Worm (Caenorhabditis elegans) whole organism, L1 larva: ENCODE data around the gene K02H11.4.

Source experiments
- alr-1 ChIP-seq: fragments of 200-800 bp; sonication (Bioruptor generic); optimal IDR thresholded peaks from 2 replicates; lab custom pipeline; 2018; ENCODE audit warnings: borderline replicate concordance, mild to moderate bottlenecking, missing genetic modification characterization, missing compliant biosample characterization
- ceh-63 ChIP-seq: fragments of 200-800 bp; sonication (Bioruptor generic); optimal IDR thresholded peaks from 2 replicates; lab custom pipeline; 2018; ENCODE audit warnings: mild to moderate bottlenecking, missing genetic modification characterization, missing compliant biosample characterization
- ceh-82 ChIP-seq, 3 experiments: fragments of 150-350 bp in 1 of 3; sonication (generic microtip) in 2 of 3; optimal IDR thresholded peaks; 2 replicates each; lab custom pipeline; 2014 to 2017; ENCODE audit warnings: missing biosample characterization in 3 of 3, missing genetic modification characterization in 3 of 3
- efl-1 ChIP-seq, 4 experiments: fragments of 150-350 bp; optimal IDR thresholded peaks in 3 of 4; peaks in 1 of 4; 1 replicate in 1 of 4; 2 replicates in 3 of 4; lab custom pipeline; 2014; ENCODE audit warnings: missing biosample characterization in 2 of 4, missing genetic modification characterization in 2 of 4, missing genetic modification reagents in 2 of 4
- egl-27 ChIP-seq, 2 experiments: fragments of 150-350 bp in 1 of 2; sonication (generic microtip); optimal IDR thresholded peaks; 3 replicates each; lab custom pipeline; 2017 to 2018; ENCODE audit warnings: missing biosample characterization in 2 of 2, missing genetic modification characterization in 2 of 2, missing genetic modification reagents in 2 of 2
- elt-2 ChIP-seq: sonication (generic microtip); optimal IDR thresholded peaks from 2 replicates; lab custom pipeline; 2016; ENCODE audit warnings: missing genetic modification characterization, mild to moderate bottlenecking, inconsistent platforms, missing compliant biosample characterization, missing genetic modification reagents
- elt-3 ChIP-seq, 6 experiments: fragments of 150-350 bp in 1 of 6; sonication (generic microtip); optimal IDR thresholded peaks; 2 replicates each; lab custom pipeline; 2017 to 2018; ENCODE audit warnings: missing biosample characterization in 6 of 6, missing genetic modification characterization in 6 of 6, inconsistent platforms in 1 of 6
- ets-5 ChIP-seq: fragments of 200-800 bp; sonication (Bioruptor generic); IDR thresholded peaks from 2 replicates; pipeline ENCODE4 v1.3.6; 2022; ENCODE audit warnings: missing genetic modification characterization, missing compliant biosample characterization
- fos-1 ChIP-seq: fragments of 150-350 bp; optimal IDR thresholded peaks from 2 replicates; lab custom pipeline; 2014; ENCODE audit warnings: missing biosample characterization, missing genetic modification characterization
- hlh-17 ChIP-seq: fragments of 200-800 bp; sonication (Bioruptor generic); optimal IDR thresholded peaks from 2 replicates; lab custom pipeline; 2018; ENCODE audit warnings: missing genetic modification characterization, mild to moderate bottlenecking, missing compliant biosample characterization, moderate library complexity, borderline replicate concordance
- hlh-4 ChIP-seq: sonication (generic microtip); optimal IDR thresholded peaks from 2 replicates; lab custom pipeline; 2016; ENCODE audit warnings: mild to moderate bottlenecking, missing genetic modification characterization, missing compliant biosample characterization
- irx-1 ChIP-seq: sonication (generic microtip); optimal IDR thresholded peaks from 2 replicates; lab custom pipeline; 2016; ENCODE audit warnings: missing genetic modification characterization, missing compliant biosample characterization
- jun-1 ChIP-seq: fragments of 150-350 bp; optimal IDR thresholded peaks from 2 replicates; lab custom pipeline; 2014; ENCODE audit warnings: missing biosample characterization, missing genetic modification reagents, missing genetic modification characterization
- lin-13 ChIP-seq: fragments of 150-350 bp; optimal IDR thresholded peaks from 2 replicates; lab custom pipeline; 2014; ENCODE audit warnings: missing biosample characterization, missing genetic modification reagents, missing genetic modification characterization
- lin-35 ChIP-seq, 2 experiments: fragments of 150-350 bp; optimal IDR thresholded peaks; 2 replicates each; lab custom pipeline; 2014; ENCODE audit warnings: missing biosample characterization in 2 of 2, missing genetic modification characterization in 2 of 2, missing genetic modification reagents in 2 of 2
- lin-39 ChIP-seq: fragments of 150-350 bp; optimal IDR thresholded peaks from 2 replicates; lab custom pipeline; 2014; ENCODE audit warnings: missing biosample characterization, missing genetic modification reagents, missing genetic modification characterization
- mab-9 ChIP-seq: fragments of 200-800 bp; sonication (Bioruptor generic); IDR thresholded peaks from 2 replicates; pipeline ENCODE4 v1.3.6; 2022; ENCODE audit warnings: missing genetic modification reagents, missing genetic modification characterization, missing compliant biosample characterization
- mdl-1 ChIP-seq, 2 experiments: fragments of 150-350 bp; optimal IDR thresholded peaks; 2 replicates each; lab custom pipeline; 2014 to 2017; ENCODE audit warnings: missing biosample characterization in 2 of 2, missing genetic modification characterization in 2 of 2, inconsistent platforms in 1 of 2
- mep-1 ChIP-seq: fragments of 150-350 bp; optimal IDR thresholded peaks from 2 replicates; lab custom pipeline; 2014; ENCODE audit warnings: missing biosample characterization, missing genetic modification characterization
- nhr-237 ChIP-seq: fragments of 150-350 bp; optimal IDR thresholded peaks from 2 replicates; lab custom pipeline; 2014; ENCODE audit warnings: missing biosample characterization, missing genetic modification characterization
- nhr-47 ChIP-seq: sonication (generic microtip); optimal IDR thresholded peaks from 2 replicates; lab custom pipeline; 2016; ENCODE audit warnings: mild to moderate bottlenecking, missing genetic modification characterization, moderate library complexity, missing compliant biosample characterization
- nhr-71 ChIP-seq: sonication (generic microtip); optimal IDR thresholded peaks from 2 replicates; lab custom pipeline; 2016; ENCODE audit warnings: mild to moderate bottlenecking, missing genetic modification characterization, moderate library complexity, missing compliant biosample characterization
- nhr-84 ChIP-seq: sonication (generic microtip); optimal IDR thresholded peaks from 2 replicates; lab custom pipeline; 2017; ENCODE audit warnings: missing biosample characterization, missing genetic modification characterization
- pag-3 ChIP-seq: sonication (generic microtip); optimal IDR thresholded peaks from 2 replicates; lab custom pipeline; 2017; ENCODE audit warnings: missing genetic modification characterization, mild to moderate bottlenecking, missing compliant biosample characterization, antibody characterized with exemption, borderline replicate concordance; ENCODE audit not compliant: insufficient read depth
- pax-3 ChIP-seq: fragments of 200-800 bp; sonication (Bioruptor generic); optimal IDR thresholded peaks from 2 replicates; lab custom pipeline; 2018; ENCODE audit warnings: mild to moderate bottlenecking, missing genetic modification characterization, moderate library complexity, missing compliant biosample characterization
- snu-23 ChIP-seq: sonication (generic microtip); optimal IDR thresholded peaks from 2 replicates; lab custom pipeline; 2016; ENCODE audit warnings: missing genetic modification characterization, missing compliant biosample characterization
- sptf-1 ChIP-seq: fragments of 150-350 bp; optimal IDR thresholded peaks from 2 replicates; lab custom pipeline; 2014; ENCODE audit warnings: missing biosample characterization, missing genetic modification characterization
- unc-130 ChIP-seq: fragments of 150-350 bp; optimal IDR thresholded peaks from 2 replicates; lab custom pipeline; 2017; ENCODE audit warnings: missing biosample characterization, missing genetic modification characterization, inconsistent platforms
- xbp-1 ChIP-seq: sonication (generic microtip); optimal IDR thresholded peaks from 2 replicates; lab custom pipeline; 2016; ENCODE audit warnings: missing genetic modification characterization, missing compliant biosample characterization
- ztf-11 ChIP-seq, 2 experiments: sonication (generic microtip); optimal IDR thresholded peaks; 2 replicates each; lab custom pipeline; 2016 to 2017; ENCODE audit warnings: missing genetic modification characterization in 2 of 2, missing biosample characterization in 1 of 2, missing compliant biosample characterization in 1 of 2
- ztf-4 ChIP-seq: fragments of 150-350 bp; optimal IDR thresholded peaks from 2 replicates; lab custom pipeline; 2014; ENCODE audit warnings: missing biosample characterization, missing genetic modification characterization

K02H11.4 gene

DNA sequence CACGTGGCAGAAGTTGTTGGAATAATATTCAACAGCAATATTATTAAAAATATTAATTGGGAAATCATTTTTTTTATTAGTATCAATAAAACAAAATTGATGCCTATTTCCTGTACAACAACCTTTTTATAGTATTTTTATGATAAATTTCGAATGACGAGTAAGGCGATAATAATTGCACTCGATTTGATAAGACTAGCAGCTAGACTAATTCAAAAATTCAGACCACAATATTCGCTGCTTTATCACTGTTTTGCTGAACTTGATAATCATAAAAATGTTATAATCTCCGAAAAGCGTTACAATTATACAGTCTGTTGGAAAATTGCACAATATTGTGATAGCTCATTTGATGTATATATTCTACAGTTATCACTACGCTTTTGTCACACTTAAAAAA is 14.6 kb upstream of the K02H11.4 start, which contains the start of gene oac-32:
TSS of gene oac-32 (minus strand) at position 90 of the 400 bp plus-strand sequence.
- TF ChIP-seq ceh-63 (GFP tag; lab: Kevin White, UChicago) = no peak
- TF ChIP-seq elt-2 = peak; percentile 78

DNA sequence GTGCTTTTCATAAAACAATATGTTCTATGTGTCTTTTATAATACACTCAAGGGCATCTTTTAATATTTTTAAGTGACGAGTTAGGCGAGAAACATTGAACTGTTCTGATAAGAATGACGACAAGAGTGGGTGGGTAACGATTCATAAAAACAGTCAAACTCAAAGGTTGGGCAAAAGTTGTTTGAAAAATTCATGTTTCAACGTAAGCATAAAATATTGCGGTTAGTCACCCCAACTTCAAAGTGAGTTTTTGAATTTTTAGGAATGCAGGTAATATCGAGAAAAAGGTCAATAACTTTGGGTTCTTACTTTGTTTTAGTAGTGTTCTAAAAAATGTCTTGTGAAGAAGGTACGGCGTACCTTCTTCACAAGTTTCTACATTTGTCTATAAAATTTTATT is 10.7 kb upstream of the K02H11.4 start, which contains the start of gene oac-31:
TSS of gene oac-31 (minus strand) at position 101 of the 400 bp plus-strand sequence.
- TF ChIP-seq nhr-71 (tag; lab: Kevin White, UChicago) (no peak), hlh-17 (GFP tag; lab: Kevin White, UChicago) (no peak), ceh-82 (tag; optimal IDR thresholded peaks at IDR 0.05; lab: Kevin White, UChicago) (no peak), pax-3 (tag; lab: Kevin White, UChicago) (no peak), mab-9 (GFP tag; lab: Robert Waterston, UW) (no peak), lin-39 (tag; lab: Kevin White, UChicago) (no peak), nhr-84 (tag; lab: Kevin White, UChicago) (no peak), lin-13 (GFP tag; lab: Kevin White, UChicago) (no peak), lin-35 (GFP tag; optimal IDR thresholded peaks at IDR 0.05; lab: Kevin White, UChicago) (no peak), ztf-4 (tag; lab: Kevin White, UChicago) (no peak), alr-1 (tag; lab: Kevin White, UChicago) (no peak), mdl-1 (tag; optimal IDR thresholded peaks at IDR 0.05; lab: Kevin White, UChicago) (no peak), elt-3 (tag; optimal IDR thresholded peaks at IDR 0.05; lab: Kevin White, UChicago) (no peak), ztf-11 (tag; optimal IDR thresholded peaks at IDR 0.05; lab: Kevin White, UChicago) (no peak), xbp-1 (no peak), efl-1 (optimal IDR thresholded peaks at IDR 0.05; lab: Kevin White, UChicago) (no peak), efl-1 (GFP tag; optimal IDR thresholded peaks at IDR 0.05 in 1 of 2; lab: Kevin White, UChicago) (no peak), fos-1 (no peak), sptf-1 (tag; lab: Kevin White, UChicago) (no peak), elt-2 (no peak), egl-27 (tag; optimal IDR thresholded peaks at IDR 0.05; lab: Kevin White, UChicago) (no peak)

ce11 chrV:1540249-1540648 is 9.2 kb upstream of the K02H11.4 start:
- 0 out of 2 replicates have a peak, but pooled peaks have one; percentile 33 for TF ChIP-seq ets-5 (GFP tag; lab: Robert Waterston, UW)
- no peak for TF ChIP-seq nhr-47 (tag; lab: Kevin White, UChicago)

DNA sequence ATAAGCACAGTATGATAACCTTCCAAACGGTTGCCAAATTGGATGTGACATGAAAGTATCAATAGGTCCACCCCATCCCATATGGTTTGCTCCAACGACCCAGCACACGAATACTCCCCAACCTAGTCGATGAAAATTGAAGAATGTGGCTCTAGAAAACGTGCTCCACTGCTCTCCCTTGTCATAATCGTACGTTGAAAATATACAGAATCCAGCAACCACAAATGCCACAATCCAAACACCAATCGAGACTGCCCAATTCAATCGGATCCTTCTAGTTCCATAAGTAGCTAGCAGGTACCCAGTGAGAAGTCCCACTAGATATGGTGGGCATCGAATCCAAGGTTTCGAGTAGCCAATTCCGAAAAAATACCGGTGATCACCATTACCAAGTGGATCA is 7.8 kb upstream of the K02H11.4 start:
- TF ChIP-seq elt-3 (tag; optimal IDR thresholded peaks at IDR 0.05; lab: Kevin White, UChicago) (no peak), hlh-17 (GFP tag; lab: Kevin White, UChicago) (no peak), pag-3 (tag; lab: Kevin White, UChicago) (no peak), mep-1 (tag; lab: Kevin White, UChicago) (no peak), snu-23 (GFP tag; lab: Kevin White, UChicago) (no peak), hlh-4 (tag; lab: Kevin White, UChicago) (no peak), irx-1 (tag; lab: Kevin White, UChicago) (no peak), jun-1 (tag; lab: Kevin White, UChicago) (no peak), nhr-237 (tag; lab: Kevin White, UChicago) (no peak)

DNA sequence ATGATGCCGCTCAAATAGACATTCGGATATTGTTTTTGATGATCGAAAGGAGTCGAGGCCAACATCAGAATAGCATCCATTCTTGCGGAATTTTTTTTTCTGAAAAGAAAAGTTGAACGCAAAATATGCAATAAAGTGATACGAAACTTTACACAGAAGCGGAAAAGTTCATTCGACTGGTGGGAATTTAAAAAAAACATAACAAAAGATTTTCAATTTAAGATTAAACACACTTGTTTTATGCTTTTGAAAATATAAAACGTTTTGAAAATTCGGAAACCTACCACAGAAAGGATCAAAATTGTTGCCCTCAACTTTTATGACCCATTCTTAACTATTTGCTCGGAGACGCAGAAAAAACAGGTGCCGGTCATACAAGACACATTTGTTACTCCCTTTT is 5.9 kb upstream of the K02H11.4 start, which contains the start of gene K02H11.9:
TSS of gene K02H11.9 (minus strand) at position 101 of the 400 bp plus-strand sequence.
- no peak for TF ChIP-seq unc-130
